Fruit fly (Drosophila melanogaster) whole organism: Measurements from ENCODE around the gene Pdxk.

Experiments
- CG8478 ChIP-seq: fragments of >200 bp; optimal IDR thresholded peaks from 2 replicates; lab custom pipeline; 2018; ENCODE audit warnings: inconsistent platforms
- Dll ChIP-seq: fragments of >200 bp; optimal IDR thresholded peaks from 2 replicates; lab custom pipeline; 2017
- EcR ChIP-seq, 2 experiments: fragments of >200 bp; optimal IDR thresholded peaks; 2 replicates each; lab custom pipeline; 2017; ENCODE audit warnings: missing biosample characterization in 2 of 2, missing genetic modification characterization in 2 of 2, missing genetic modification reagents in 2 of 2
- pan ChIP-seq: fragments of >200 bp; optimal IDR thresholded peaks from 2 replicates; lab custom pipeline; 2017
- psq ChIP-seq: fragments of >200 bp; optimal IDR thresholded peaks from 2 replicates; lab custom pipeline; 2017
- usp ChIP-seq: fragments of >200 bp; optimal IDR thresholded peaks from 2 replicates; lab custom pipeline; 2017; ENCODE audit warnings: missing biosample characterization, missing genetic modification characterization, mixed read lengths

Pdxk gene

DNA sequence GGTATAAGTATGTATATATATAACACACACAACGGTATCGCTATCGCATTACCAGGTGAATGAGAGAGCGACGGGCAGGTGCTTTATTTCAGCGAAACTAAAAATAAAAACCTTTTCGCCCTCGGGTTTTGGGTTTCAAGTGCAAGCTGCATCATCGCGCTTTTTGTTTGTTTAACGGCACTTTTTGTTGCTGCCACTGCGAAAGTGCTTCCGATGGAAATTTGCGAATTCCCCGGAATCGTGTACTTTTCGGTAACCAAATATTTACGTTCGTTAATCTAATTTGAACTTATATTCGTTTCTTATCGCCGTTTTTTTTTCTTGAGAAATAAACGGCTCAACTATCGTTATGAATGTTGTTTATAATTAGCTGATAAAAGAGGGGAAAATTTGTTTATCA is 35.9 kb downstream of the Pdxk start:
- TF ChIP-seq EcR (GFP tag; optimal IDR thresholded peaks at IDR 0.05; lab: Kevin White, UChicago) (no peak), psq (lab: Kevin White, UChicago) (no peak), CG8478 (lab: Kevin White, UChicago) (no peak)

DNA sequence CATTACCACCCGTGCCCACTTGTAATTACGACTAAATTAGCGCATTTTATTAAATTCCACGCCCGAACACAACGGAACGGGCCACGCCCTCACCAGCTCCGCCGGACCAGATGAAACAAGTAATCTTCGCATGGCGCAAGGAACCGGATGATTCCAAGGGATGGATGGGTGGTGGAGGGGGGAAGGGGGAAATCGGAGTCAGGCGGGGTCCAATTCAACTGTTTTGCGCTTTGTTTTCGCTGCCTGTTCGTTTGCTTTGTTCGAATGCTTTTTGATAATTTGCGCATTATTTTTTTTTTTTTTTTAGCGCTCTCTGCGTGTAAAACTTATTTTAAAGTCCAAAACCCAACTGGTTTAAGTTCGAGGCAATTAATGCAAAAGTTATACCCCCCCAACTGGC is 36.6 kb downstream of the Pdxk start:
- no peak for TF ChIP-seq pan (lab: Kevin White, UChicago)
- TF ChIP-seq usp, result no peak
- TF ChIP-seq CG8478 (lab: Kevin White, UChicago), result no peak
- no peak for TF ChIP-seq psq (lab: Kevin White, UChicago)
- TF ChIP-seq EcR (GFP tag; optimal IDR thresholded peaks at IDR 0.05; lab: Kevin White, UChicago), result no peak
- TF ChIP-seq Dll (lab: Kevin White, UChicago), result no peak

DNA sequence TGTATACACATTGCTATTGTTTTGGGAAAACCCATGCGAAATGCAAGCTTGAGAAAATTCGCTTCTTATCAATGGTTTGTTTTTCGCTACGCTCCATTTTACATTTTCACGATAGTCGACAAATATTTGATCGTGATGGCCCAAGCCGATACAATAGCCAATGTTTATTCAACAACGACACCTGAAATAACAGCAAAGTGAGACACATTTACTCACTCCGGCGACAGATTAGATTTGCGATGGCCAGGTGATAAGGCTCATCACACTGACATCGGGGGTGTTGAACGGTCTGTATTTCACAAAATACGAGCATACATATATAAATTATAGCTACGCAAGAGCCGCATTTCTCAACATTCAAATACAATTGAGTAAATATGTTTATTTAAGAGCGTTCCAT is 37.0 kb downstream of the Pdxk start:
- TF ChIP-seq psq (lab: Kevin White, UChicago), result no peak
- TF ChIP-seq CG8478 (lab: Kevin White, UChicago), result no peak
- no peak for TF ChIP-seq usp
- TF ChIP-seq pan (lab: Kevin White, UChicago), result no peak
- TF ChIP-seq EcR (GFP tag; optimal IDR thresholded peaks at IDR 0.05; lab: Kevin White, UChicago), result no peak
- no peak for TF ChIP-seq Dll (lab: Kevin White, UChicago)

DNA sequence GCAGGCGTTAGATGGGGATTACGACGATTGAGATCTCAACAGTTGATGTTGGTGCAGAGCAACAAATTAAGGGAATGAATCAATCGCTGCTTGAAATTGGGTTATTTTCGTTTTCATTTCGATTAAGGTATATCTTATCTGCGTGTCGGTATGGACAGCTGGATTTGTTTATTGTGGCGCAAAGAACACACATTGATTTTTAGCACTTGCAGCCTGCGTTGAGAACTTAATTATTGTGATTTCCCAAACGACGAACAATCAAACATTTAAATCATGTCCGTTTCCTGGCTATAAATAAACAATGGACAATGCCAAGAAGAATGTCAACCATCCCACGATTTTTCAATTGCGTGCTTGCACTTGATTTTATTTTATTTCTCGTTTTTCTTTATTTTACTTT is 37.9 kb downstream of the Pdxk start:
- no peak for TF ChIP-seq Dll (lab: Kevin White, UChicago)
- no peak for TF ChIP-seq CG8478 (lab: Kevin White, UChicago)
- no peak for TF ChIP-seq psq (lab: Kevin White, UChicago)
- no peak for TF ChIP-seq EcR (GFP tag; optimal IDR thresholded peaks at IDR 0.05; lab: Kevin White, UChicago)

DNA sequence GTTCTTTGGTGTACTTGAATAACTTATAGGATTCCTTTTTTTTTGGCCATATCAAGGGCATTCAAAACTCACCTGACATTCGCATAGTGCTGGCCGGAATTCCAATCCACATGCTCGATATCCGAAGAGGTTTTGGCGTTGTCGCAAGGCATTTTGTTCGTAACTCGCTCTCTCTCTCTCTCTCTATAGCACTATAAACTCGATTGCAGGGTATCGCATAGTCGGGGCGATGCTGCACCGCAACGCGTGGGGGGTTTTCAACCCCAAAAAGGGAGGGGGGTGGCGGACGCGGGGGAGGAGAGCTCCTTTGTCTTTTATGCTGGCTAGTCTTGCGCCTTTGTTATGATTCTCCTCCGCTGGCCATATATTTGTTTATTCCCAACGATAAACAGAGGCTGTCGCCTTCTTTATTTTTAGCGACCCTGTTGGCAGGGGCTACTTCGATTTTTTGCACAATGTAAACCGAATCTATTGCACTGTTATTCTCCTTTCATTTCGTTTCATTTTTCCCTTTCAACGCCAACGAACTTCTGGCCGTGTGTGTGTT is 38.4 kb downstream of the Pdxk start:
- no peak for TF ChIP-seq usp
- peak in 1 of 2 experiments; percentile 56 for TF ChIP-seq EcR (GFP tag; optimal IDR thresholded peaks at IDR 0.05; lab: Kevin White, UChicago)
- TF ChIP-seq pan (lab: Kevin White, UChicago), result no peak

DNA sequence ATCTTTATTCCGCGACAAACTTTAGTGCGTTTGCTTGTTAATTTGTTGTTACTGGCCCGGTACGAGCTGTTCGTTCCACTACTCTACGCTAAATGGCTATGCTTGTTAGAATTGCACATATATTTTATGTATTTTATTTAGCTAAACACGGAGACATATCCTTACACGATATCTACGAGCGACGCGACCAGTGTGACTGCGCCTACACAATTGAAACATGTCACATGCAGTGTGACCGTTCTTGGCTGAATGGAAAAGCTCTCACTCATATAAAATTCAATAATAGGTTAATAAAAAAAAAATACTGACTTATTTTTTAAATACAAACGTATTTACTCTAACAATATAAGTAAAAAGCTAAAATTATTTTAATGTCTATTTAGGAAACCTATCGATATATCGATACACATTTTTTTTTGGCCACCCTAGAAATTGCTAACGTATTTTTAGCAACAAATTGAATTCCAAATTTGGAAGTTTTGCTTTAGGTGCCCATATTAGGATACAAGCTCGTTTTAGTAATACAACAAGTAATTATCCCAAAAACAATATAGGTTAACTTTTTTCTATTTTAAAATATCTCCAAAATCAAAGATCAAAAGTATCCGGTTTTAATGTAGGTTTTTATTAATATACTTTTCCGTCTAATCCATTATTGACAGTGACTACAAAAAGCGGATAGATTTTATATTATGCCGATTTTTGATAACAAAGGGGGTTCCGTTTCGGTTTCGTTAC is 39.1 kb downstream of the Pdxk start, which contains the start of gene CG4080:
CG4080 (minus strand) TSS at position 215 of the 738 bp plus-strand sequence.
- no peak for TF ChIP-seq CG8478 (lab: Kevin White, UChicago)
- TF ChIP-seq pan (lab: Kevin White, UChicago), result no peak
- no peak for TF ChIP-seq psq (lab: Kevin White, UChicago)
- no peak for TF ChIP-seq usp
- TF ChIP-seq EcR (GFP tag; optimal IDR thresholded peaks at IDR 0.05; lab: Kevin White, UChicago), result no peak
- no peak for TF ChIP-seq Dll (lab: Kevin White, UChicago)

DNA sequence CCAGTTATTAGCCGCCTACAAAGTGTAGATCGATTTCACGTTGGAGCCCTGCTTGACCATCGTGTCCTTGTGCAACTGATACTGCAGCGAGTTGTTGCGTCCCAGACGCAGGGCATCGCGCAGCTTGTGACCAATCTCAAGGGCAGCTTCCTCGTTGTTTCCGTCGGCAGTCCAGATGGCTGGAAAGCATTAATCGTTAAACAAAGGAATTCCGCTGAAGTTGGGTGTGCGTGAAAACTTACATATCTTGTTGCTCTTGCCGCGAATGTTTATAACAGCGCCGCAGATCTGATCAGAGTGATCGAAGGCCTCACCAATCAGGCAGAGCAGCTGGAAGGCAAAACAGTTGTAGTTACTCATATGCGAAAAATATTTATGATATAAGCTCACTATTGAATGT is 39.7 kb downstream of the Pdxk start:
- no peak for TF ChIP-seq psq (lab: Kevin White, UChicago)
- TF ChIP-seq EcR (GFP tag; optimal IDR thresholded peaks at IDR 0.05; lab: Kevin White, UChicago), result no peak
- no peak for TF ChIP-seq pan (lab: Kevin White, UChicago)
- no peak for TF ChIP-seq usp
- TF ChIP-seq CG8478 (lab: Kevin White, UChicago), result no peak
- no peak for TF ChIP-seq Dll (lab: Kevin White, UChicago)

DNA sequence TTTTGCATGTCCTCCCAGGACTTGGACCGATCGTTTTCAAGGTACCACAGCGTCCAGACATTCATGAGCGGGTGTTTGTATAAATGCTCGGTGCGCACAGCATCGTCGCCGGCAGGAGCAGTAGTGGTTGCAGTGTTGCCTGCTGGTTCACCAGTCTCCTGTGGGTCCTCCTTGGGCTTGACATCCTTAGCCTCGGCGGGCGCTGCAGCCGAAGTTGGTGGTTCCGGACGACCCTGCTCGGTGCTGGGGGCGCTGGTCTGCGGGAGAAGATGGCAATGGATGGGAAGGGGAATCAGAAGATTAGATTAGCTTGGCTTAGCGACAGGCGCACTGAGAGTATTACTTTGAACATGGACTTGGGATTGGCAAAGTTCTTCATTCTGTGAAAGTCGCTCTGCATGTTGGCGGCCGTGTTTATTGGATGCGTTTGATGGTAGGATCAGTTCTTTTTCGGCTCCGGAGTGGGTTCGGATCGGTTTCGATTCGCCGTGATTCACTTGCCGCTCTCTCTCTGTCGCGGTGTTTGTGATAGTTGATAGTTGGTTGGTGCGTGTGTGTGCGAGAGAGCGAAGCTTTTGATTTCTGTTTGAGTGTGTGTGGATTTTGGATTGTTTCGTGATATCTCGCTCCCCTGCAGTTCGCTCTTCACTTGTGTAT is 40.7 kb downstream of the Pdxk start:
- TF ChIP-seq usp, result no peak
- TF ChIP-seq psq (lab: Kevin White, UChicago), result no peak
- no peak for TF ChIP-seq pan (lab: Kevin White, UChicago)
- no peak for TF ChIP-seq CG8478 (lab: Kevin White, UChicago)
- TF ChIP-seq EcR (GFP tag; optimal IDR thresholded peaks at IDR 0.05; lab: Kevin White, UChicago), result no peak
- no peak for TF ChIP-seq Dll (lab: Kevin White, UChicago)

DNA sequence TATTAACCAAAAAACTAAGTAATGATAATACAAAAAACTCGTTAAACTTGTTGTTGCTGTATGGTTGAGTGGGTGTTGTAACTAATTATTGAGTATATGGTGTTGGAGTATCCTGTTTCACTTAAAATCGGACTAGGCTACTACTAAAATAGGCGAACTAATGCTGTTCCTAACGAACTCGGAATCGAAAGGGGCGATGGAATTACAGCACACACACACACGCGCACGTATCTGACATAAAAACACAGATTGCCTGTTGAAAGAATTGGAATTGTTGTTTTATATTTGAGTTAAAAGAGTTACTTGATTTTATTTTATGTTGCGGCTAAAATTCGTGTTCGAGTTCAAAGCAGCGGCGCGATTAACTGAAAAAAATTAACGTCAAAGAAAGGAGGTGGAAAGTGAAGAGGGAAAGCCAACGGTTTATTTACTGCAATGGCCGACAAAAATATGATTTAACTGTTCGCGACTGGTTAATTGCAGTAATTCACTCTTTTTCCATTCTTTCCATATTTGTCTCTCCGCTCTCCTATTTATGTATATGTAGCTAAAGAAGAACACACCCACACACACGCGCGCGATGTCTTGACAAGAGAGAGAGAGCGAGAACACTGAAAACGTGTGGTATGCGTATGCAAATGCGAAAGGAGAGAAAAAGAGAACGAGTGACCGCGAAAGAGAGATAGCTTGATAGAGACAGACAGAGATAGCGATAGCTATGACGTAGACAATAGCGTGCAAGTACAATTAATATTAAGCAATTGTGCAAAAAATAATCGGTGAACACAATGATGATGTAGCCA is 41.4 kb downstream of the Pdxk start:
- TF ChIP-seq usp, result no peak
- no peak for TF ChIP-seq Dll (lab: Kevin White, UChicago)
- TF ChIP-seq pan (lab: Kevin White, UChicago), result no peak
- peak; percentile 48 for TF ChIP-seq CG8478 (lab: Kevin White, UChicago)

DNA sequence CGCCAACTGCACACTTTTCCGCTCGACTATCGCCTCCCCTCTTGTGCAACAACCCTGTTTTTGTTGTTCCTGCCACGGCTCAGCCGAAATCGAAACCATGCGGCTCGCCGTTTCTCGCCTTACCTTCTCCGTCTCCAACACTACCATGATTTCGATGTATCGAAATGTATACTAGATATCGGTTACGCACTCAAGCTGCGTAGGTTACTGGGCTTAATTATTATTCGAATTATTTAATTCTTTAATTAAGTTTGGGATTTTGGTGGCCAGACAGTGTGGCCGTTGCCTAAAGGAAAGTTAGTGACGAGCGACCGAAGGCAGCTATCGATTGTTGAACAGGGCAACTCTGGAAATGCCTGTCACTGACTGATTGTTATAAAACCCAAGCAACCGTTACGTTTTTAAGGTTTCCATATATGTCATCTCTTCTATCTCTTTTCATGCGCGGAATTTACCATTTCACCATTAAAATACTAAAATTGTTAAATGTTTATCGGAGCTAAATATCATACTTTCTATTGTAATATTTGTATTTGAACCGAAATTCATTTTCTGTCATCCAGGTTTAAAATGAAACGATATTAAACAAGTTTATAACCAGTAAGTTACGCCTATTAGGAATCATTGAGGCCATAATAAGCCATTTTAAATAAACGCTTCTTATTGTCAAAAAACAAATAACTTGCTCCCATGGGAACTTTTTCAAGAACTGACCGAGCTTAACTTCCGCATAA is 42.2 kb downstream of the Pdxk start, which contains the start of gene eIF4E1:
eIF4E1 (minus strand) TSS at position 304 of the 734 bp plus-strand sequence.
- TF ChIP-seq usp, result no peak
- no peak for TF ChIP-seq psq (lab: Kevin White, UChicago)
- TF ChIP-seq Dll (lab: Kevin White, UChicago), result no peak

DNA sequence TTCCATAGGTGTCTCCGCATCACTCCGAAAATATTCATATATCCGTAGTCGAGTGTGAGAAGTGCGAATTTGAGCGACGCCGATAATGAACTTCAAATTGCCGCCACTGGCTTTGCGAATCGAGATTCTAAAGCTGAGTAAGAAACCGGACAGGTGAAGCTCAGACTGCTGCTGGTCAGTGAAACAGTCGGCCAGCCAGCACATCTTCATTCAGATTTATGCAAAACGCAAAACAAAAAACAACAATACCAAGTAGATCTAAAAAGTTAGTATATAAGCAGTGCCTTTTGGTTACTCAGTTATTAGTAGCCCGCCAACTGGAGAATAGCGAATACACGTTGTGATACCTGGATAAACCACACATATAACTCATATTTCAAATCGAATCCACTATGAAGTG is 44.4 kb downstream of the Pdxk start, which contains the start of gene Cpr67B:
Cpr67B (plus strand) TSS at position 301 of the 400 bp plus-strand sequence.
- TF ChIP-seq CG8478 (lab: Kevin White, UChicago) (no peak), usp (no peak), Dll (lab: Kevin White, UChicago) (no peak), EcR (GFP tag; optimal IDR thresholded peaks at IDR 0.05; lab: Kevin White, UChicago) (no peak)
